Fruit fly (Drosophila melanogaster) Kc167 (cell line): Measurements from ENCODE around the gene Rpt4R.

ENCODE experiments used
- Myc ChIP-seq: fragments of >200 bp; optimal IDR thresholded peaks from 2 replicates; lab custom pipeline; 2017; ENCODE audit warnings: missing external identifiers
- Sin3A ChIP-seq: fragments of >200 bp; optimal IDR thresholded peaks from 2 replicates; lab custom pipeline; 2018; ENCODE audit warnings: missing external identifiers
- h ChIP-seq: fragments of >200 bp; optimal IDR thresholded peaks from 3 replicates; lab custom pipeline; 2018; ENCODE audit warnings: missing external identifiers
- psq ChIP-seq: fragments of >200 bp; optimal IDR thresholded peaks from 2 replicates; lab custom pipeline; 2017; ENCODE audit warnings: missing external identifiers
- ttk ChIP-seq: sonication (Bioruptor generic); optimal IDR thresholded peaks from 2 replicates; lab custom pipeline; 2017; ENCODE audit warnings: missing external identifiers

DNA sequence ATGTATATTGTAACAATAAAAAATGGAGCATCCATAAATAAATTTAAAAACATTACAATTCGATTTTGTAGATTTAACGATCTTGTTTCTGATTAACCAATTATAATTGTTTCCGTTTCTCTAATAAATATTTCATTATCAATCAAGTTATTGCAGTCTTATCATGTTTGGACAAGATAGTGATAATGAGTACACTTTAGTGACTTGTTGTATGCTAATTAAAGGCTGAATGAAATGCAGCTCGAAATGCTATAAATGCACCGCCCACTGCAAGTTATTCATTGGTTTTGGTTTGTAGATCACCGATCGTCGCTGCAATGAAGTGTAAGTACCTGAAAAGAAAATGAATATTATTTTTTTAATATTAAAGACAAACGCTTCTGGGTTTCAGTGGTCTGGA lies 32.9 kb downstream of the Rpt4R start, which contains the start of gene CG14125:
- no peak for TF ChIP-seq ttk (lab: Kevin White, UChicago)
- no peak for TF ChIP-seq Sin3A (lab: Kevin White, UChicago)
- no peak for TF ChIP-seq h (lab: Kevin White, UChicago)
- no peak for TF ChIP-seq Myc (lab: Kevin White, UChicago)
- TF ChIP-seq psq (lab: Kevin White, UChicago): no peak
